Worm (Caenorhabditis elegans): ENCODE results near the gene F54F7.10.

ce11 chrX:11837378-11837777 is 26.0 kb upstream of the F54F7.10 start, which contains the start of gene taf-7.1:
- TF ChIP-seq lin-15B (tag; optimal IDR thresholded peaks at IDR 0.05), result no peak
- no peak for TF ChIP-seq unc-62 (GFP tag; optimal IDR thresholded peaks at IDR 0.05)
- no peak for TF ChIP-seq pha-4 (tag; optimal IDR thresholded peaks at IDR 0.05)
